Worm (Caenorhabditis elegans) whole organism, mixed stage, embryonic: Measurements from ENCODE around the gene C36E6.8.

Experiments used
- lsy-2 ChIP-seq: fragments of 150-350 bp; optimal IDR thresholded peaks from 2 replicates; lab custom pipeline; 2014; ENCODE audit warnings: missing biosample characterization, missing genetic modification characterization
- mep-1 ChIP-seq: fragments of 150-350 bp; optimal IDR thresholded peaks from 2 replicates; lab custom pipeline; 2017; ENCODE audit warnings: missing biosample characterization, missing genetic modification reagents, missing genetic modification characterization, inconsistent platforms
- nhr-28 ChIP-seq: fragments of 150-350 bp; optimal IDR thresholded peaks from 2 replicates; lab custom pipeline; 2014; ENCODE audit warnings: missing biosample characterization, missing genetic modification characterization
- snpc-4 ChIP-seq: fragments of 150-350 bp; optimal IDR thresholded peaks from 2 replicates; lab custom pipeline; 2014; ENCODE audit warnings: missing biosample characterization, missing genetic modification characterization
- unc-62 ChIP-seq: fragments of 150-350 bp; optimal IDR thresholded peaks from 2 replicates; lab custom pipeline; 2014; ENCODE audit warnings: missing biosample characterization, missing genetic modification reagents, missing genetic modification characterization

- no peak for TF ChIP-seq mep-1 (tag; lab: Kevin White, UChicago)
- no peak for TF ChIP-seq lsy-2
- TF ChIP-seq unc-62 (GFP tag; lab: Kevin White, UChicago): no peak
- no peak for TF ChIP-seq snpc-4 (tag; lab: Kevin White, UChicago)
- TF ChIP-seq nhr-28 (tag; lab: Kevin White, UChicago): no peak
These were observed 28.1 kb downstream of the C36E6.8 start, which contains the start of gene ZK54.3 for ce11 chrX:17466615-17467014.
